Fruit fly (Drosophila melanogaster) S2 (cell line): Measurements from ENCODE around the gene CG7497.

Source experiments
- CG8478 ChIP-seq: fragments of >200 bp; optimal IDR thresholded peaks from 2 replicates; lab custom pipeline; 2018
- CTCF ChIP-seq, 2 experiments: fragments of >200 bp; optimal IDR thresholded peaks; 2 replicates each; lab custom pipeline; 2018

- TF ChIP-seq CTCF (optimal IDR thresholded peaks at IDR 0.05; lab: Kevin White, UChicago) (no peak), CG8478 (lab: Kevin White, UChicago) (no peak)
Measured at dm6 chr3L:17646637-17647036, 13.4 kb downstream of the CG7497 start, which contains the start of gene CG43085.
